Worm (Caenorhabditis elegans): ENCODE results near the gene gsto-1.

Gene gsto-1

ce11 chrIII:7950447-7950846 lies 3.6 kb upstream of the gsto-1 start:
- no peak for TF ChIP-seq unc-62 (GFP tag; optimal IDR thresholded peaks at IDR 0.05)
- no peak for TF ChIP-seq nhr-10 (tag; optimal IDR thresholded peaks at IDR 0.05)
- peak; percentile 76 for TF ChIP-seq ama-1 (optimal IDR thresholded peaks at IDR 0.05)
- TF ChIP-seq R02D3.7 (tag; optimal IDR thresholded peaks at IDR 0.05), result no peak
- TF ChIP-seq lin-39 (tag; optimal IDR thresholded peaks at IDR 0.05), result no peak
- no peak for TF ChIP-seq nhr-129 (tag; optimal IDR thresholded peaks at IDR 0.05)

- TF ChIP-seq C34F6.9 (tag; optimal IDR thresholded peaks at IDR 0.05) (no peak), ceh-82 (tag; optimal IDR thresholded peaks at IDR 0.05) (no peak), ZK546.5 (tag; optimal IDR thresholded peaks at IDR 0.05) (no peak), elt-1 (tag; optimal IDR thresholded peaks at IDR 0.05) (no peak), zag-1 (tag; optimal IDR thresholded peaks at IDR 0.05) (no peak), ama-1 (optimal IDR thresholded peaks at IDR 0.05) (peak; percentile 59), crh-2 (tag; optimal IDR thresholded peaks at IDR 0.05) (no peak)
Measured at ce11 chrIII:7948802-7949201, 2.0 kb upstream of the gsto-1 start, which contains the start of gene col-90. TSS of gene col-90 (plus strand) at chrIII:7948838.

- TF ChIP-seq ztf-1 (GFP tag; conservative IDR thresholded peaks at IDR 0.05) (no peak), Y55F3AM.14 (GFP tag; optimal IDR thresholded peaks at IDR 0.05) (no peak), nhr-12 (tag; optimal IDR thresholded peaks at IDR 0.05) (no peak), sma-3 (GFP tag; optimal IDR thresholded peaks at IDR 0.05) (no peak), ztf-4 (tag; optimal IDR thresholded peaks at IDR 0.05) (no peak), mbf-1 (tag; optimal IDR thresholded peaks at IDR 0.05) (no peak), ZK546.5 (tag; optimal IDR thresholded peaks at IDR 0.05) (no peak), dmd-4 (tag; optimal IDR thresholded peaks at IDR 0.05) (no peak)
Measured at ce11 chrIII:7947677-7948076, 859 bp upstream of the gsto-1 start.

- TF ChIP-seq nhr-10 (tag; optimal IDR thresholded peaks at IDR 0.05) (no peak), aly-2 (tag; optimal IDR thresholded peaks at IDR 0.05) (no peak), lin-39 (tag; optimal IDR thresholded peaks at IDR 0.05) (no peak), lin-11 (tag; optimal IDR thresholded peaks at IDR 0.05) (no peak), mab-5 (tag; optimal IDR thresholded peaks at IDR 0.05) (no peak), nhr-6 (tag; optimal IDR thresholded peaks at IDR 0.05) (no peak), nhr-237 (tag; optimal IDR thresholded peaks at IDR 0.05) (no peak), ZK546.5 (tag; optimal IDR thresholded peaks at IDR 0.05) (no peak), zag-1 (tag; optimal IDR thresholded peaks at IDR 0.05) (no peak), C34F6.9 (tag; optimal IDR thresholded peaks at IDR 0.05) (no peak), sma-9 (GFP tag; optimal IDR thresholded peaks at IDR 0.05) (no peak), sma-9 (tag; optimal IDR thresholded peaks at IDR 0.05) (no peak), mdl-1 (tag; optimal IDR thresholded peaks at IDR 0.05) (no peak), elt-1 (tag; optimal IDR thresholded peaks at IDR 0.05) (no peak), ama-1 (optimal IDR thresholded peaks at IDR 0.05) (no peak), ceh-16 (tag; optimal IDR thresholded peaks at IDR 0.05) (no peak), nhr-21 (tag; optimal IDR thresholded peaks at IDR 0.05) (no peak), peb-1 (tag; optimal IDR thresholded peaks at IDR 0.05) (no peak), fos-1 (tag; optimal IDR thresholded peaks at IDR 0.05) (no peak), crh-2 (tag; optimal IDR thresholded peaks at IDR 0.05) (no peak), lin-13 (GFP tag; optimal IDR thresholded peaks at IDR 0.05) (no peak)
Measured at ce11 chrIII:7941417-7941816, 5.4 kb downstream of the gsto-1 start, which contains the start of gene kle-2. TSS of gene kle-2 (plus strand) at chrIII:7941717.

- no peak for TF ChIP-seq snpc-4 (tag; optimal IDR thresholded peaks at IDR 0.05)
- no peak for TF ChIP-seq nhr-12 (tag; optimal IDR thresholded peaks at IDR 0.05)
- peak; percentile 61 for TF ChIP-seq sma-3 (GFP tag; optimal IDR thresholded peaks at IDR 0.05)
- no peak for TF ChIP-seq unc-39 (tag; optimal IDR thresholded peaks at IDR 0.05)
- peak; percentile 68 for TF ChIP-seq lin-13 (GFP tag; optimal IDR thresholded peaks at IDR 0.05)
- no peak for TF ChIP-seq nhr-6 (tag; optimal IDR thresholded peaks at IDR 0.05)
- TF ChIP-seq nhr-129 (tag; optimal IDR thresholded peaks at IDR 0.05), result peak; percentile 64
- TF ChIP-seq nhr-77 (tag; optimal IDR thresholded peaks at IDR 0.05), result peak; percentile 30
- TF ChIP-seq blmp-1 (tag; optimal IDR thresholded peaks at IDR 0.05; ENCODE audit: insufficient read depth), result no peak
- TF ChIP-seq C34F6.9 (tag; optimal IDR thresholded peaks at IDR 0.05), result peak; percentile 81
- peak; percentile 42 for TF ChIP-seq nhr-21 (tag; optimal IDR thresholded peaks at IDR 0.05)
- no peak for TF ChIP-seq elt-3 (tag; optimal IDR thresholded peaks at IDR 0.05)
- peak; percentile 31 for TF ChIP-seq ama-1 (optimal IDR thresholded peaks at IDR 0.05)
- TF ChIP-seq ceh-16 (tag; optimal IDR thresholded peaks at IDR 0.05), result no peak
- no peak for TF ChIP-seq nhr-10 (tag; optimal IDR thresholded peaks at IDR 0.05)
- TF ChIP-seq nhr-23 (tag; optimal IDR thresholded peaks at IDR 0.05), result no peak
- no peak for TF ChIP-seq ceh-82 (tag; optimal IDR thresholded peaks at IDR 0.05)
- TF ChIP-seq lin-11 (tag; optimal IDR thresholded peaks at IDR 0.05), result peak; percentile 70
- TF ChIP-seq lin-39 (tag; optimal IDR thresholded peaks at IDR 0.05), result no peak
- TF ChIP-seq nhr-237 (tag; optimal IDR thresholded peaks at IDR 0.05), result no peak
- peak; percentile 20 for TF ChIP-seq R02D3.7 (tag; optimal IDR thresholded peaks at IDR 0.05)
- no peak for TF ChIP-seq Y55F3AM.14 (GFP tag; optimal IDR thresholded peaks at IDR 0.05)
- TF ChIP-seq sem-4 (tag; optimal IDR thresholded peaks at IDR 0.05), result no peak
- TF ChIP-seq gmeb-1 (tag; optimal IDR thresholded peaks at IDR 0.05), result peak; percentile 97
- TF ChIP-seq ZK546.5 (tag; optimal IDR thresholded peaks at IDR 0.05), result no peak
- TF ChIP-seq skn-1 (tag; optimal IDR thresholded peaks at IDR 0.05), result no peak
- TF ChIP-seq unc-55 (GFP tag; optimal IDR thresholded peaks at IDR 0.05), result peak; percentile 86
- no peak for TF ChIP-seq mdl-1 (tag; optimal IDR thresholded peaks at IDR 0.05)
- no peak for TF ChIP-seq elt-1 (tag; optimal IDR thresholded peaks at IDR 0.05)
- TF ChIP-seq dmd-4 (tag; optimal IDR thresholded peaks at IDR 0.05), result no peak
- TF ChIP-seq lsy-2 (tag; optimal IDR thresholded peaks at IDR 0.05), result peak; percentile 51 to 88
- peak; percentile 58 for TF ChIP-seq sma-9 (GFP tag; optimal IDR thresholded peaks at IDR 0.05)
- TF ChIP-seq sma-9 (tag; optimal IDR thresholded peaks at IDR 0.05), result no peak
Measured at ce11 chrIII:7940819-7941218, 6.0 kb downstream of the gsto-1 start, which contains the start of gene C29E4.12. TSS of gene C29E4.12 (plus strand) at chrIII:7941151.

Data from whole organism, L2 larva.